Worm (Caenorhabditis elegans) whole organism, late embryonic: ENCODE measurements around the gene F46H6.5.

Experiments used
- C38D4.7 ChIP-seq: fragments of 200-800 bp; sonication (Bioruptor generic); optimal IDR thresholded peaks from 2 replicates; lab custom pipeline; 2018; ENCODE audit warnings: mild to moderate bottlenecking, missing genetic modification characterization, moderate library complexity, missing compliant biosample characterization
- K02D7.2 ChIP-seq: sonication (generic microtip); optimal IDR thresholded peaks from 2 replicates; lab custom pipeline; 2017; ENCODE audit warnings: mild to moderate bottlenecking, missing genetic modification characterization, missing compliant biosample characterization
- Y22D7AL.16 ChIP-seq: sonication (generic microtip); optimal IDR thresholded peaks from 2 replicates; lab custom pipeline; 2016; ENCODE audit warnings: missing genetic modification characterization, missing compliant biosample characterization
- ahr-1 ChIP-seq: sonication (generic microtip); optimal IDR thresholded peaks from 2 replicates; lab custom pipeline; 2016; ENCODE audit warnings: missing genetic modification characterization, missing compliant biosample characterization
- ceh-14 ChIP-seq: sonication (generic microtip); optimal IDR thresholded peaks from 2 replicates; lab custom pipeline; 2016; ENCODE audit warnings: missing genotype, missing genetic modification characterization, missing compliant biosample characterization
- ceh-18 ChIP-seq: sonication (generic microtip); optimal IDR thresholded peaks from 2 replicates; lab custom pipeline; 2016; ENCODE audit warnings: missing genetic modification characterization, missing compliant biosample characterization
- ceh-19 ChIP-seq: fragments of 200-800 bp; sonication (Bioruptor generic); optimal IDR thresholded peaks from 2 replicates; lab custom pipeline; 2018; ENCODE audit warnings: mild to moderate bottlenecking, missing genetic modification characterization, missing compliant biosample characterization
- ceh-2 ChIP-seq: sonication (generic microtip); optimal IDR thresholded peaks from 2 replicates; lab custom pipeline; 2016; ENCODE audit warnings: missing genotype, missing genetic modification characterization, missing compliant biosample characterization
- ceh-24 ChIP-seq: sonication (generic microtip); optimal IDR thresholded peaks from 2 replicates; lab custom pipeline; 2016; ENCODE audit warnings: mild to moderate bottlenecking, missing genetic modification characterization, missing compliant biosample characterization
- ceh-31 ChIP-seq: sonication (generic microtip); optimal IDR thresholded peaks from 2 replicates; lab custom pipeline; 2016; ENCODE audit warnings: missing genetic modification characterization, missing compliant biosample characterization
- ceh-45 ChIP-seq: fragments of 200-800 bp; sonication (Bioruptor generic); IDR thresholded peaks from 2 replicates; pipeline ENCODE4 v1.3.6; 2022; ENCODE audit warnings: missing genetic modification reagents, missing genetic modification characterization, missing compliant biosample characterization
- ceh-6 ChIP-seq: fragments of 200-800 bp; sonication (Bioruptor generic); optimal IDR thresholded peaks from 2 replicates; lab custom pipeline; 2018; ENCODE audit warnings: mild to moderate bottlenecking, missing genetic modification characterization, missing compliant biosample characterization
- ceh-9 ChIP-seq: sonication (generic microtip); optimal IDR thresholded peaks from 2 replicates; lab custom pipeline; 2016; ENCODE audit warnings: mild to moderate bottlenecking, missing genetic modification characterization, inconsistent platforms, missing compliant biosample characterization
- dve-1 ChIP-seq: sonication (generic microtip); optimal IDR thresholded peaks from 2 replicates; lab custom pipeline; 2017; ENCODE audit warnings: antibody characterized with exemption, mild to moderate bottlenecking, missing genetic modification characterization, missing compliant biosample characterization
- elt-2 ChIP-seq: sonication (generic microtip); optimal IDR thresholded peaks from 2 replicates; lab custom pipeline; 2016; ENCODE audit warnings: missing genetic modification reagents, missing genetic modification characterization, missing compliant biosample characterization
- eyg-1 ChIP-seq: sonication (generic microtip); optimal IDR thresholded peaks from 2 replicates; lab custom pipeline; 2016; ENCODE audit warnings: missing genotype, missing genetic modification characterization, missing compliant biosample characterization
- fkh-10 ChIP-seq: fragments of 150-350 bp; optimal IDR thresholded peaks from 2 replicates; lab custom pipeline; 2014; ENCODE audit warnings: missing biosample characterization, missing genetic modification reagents, missing genetic modification characterization
- gmeb-2 ChIP-seq: sonication (generic microtip); optimal IDR thresholded peaks from 2 replicates; lab custom pipeline; 2016; ENCODE audit warnings: missing genetic modification characterization, inconsistent platforms, missing compliant biosample characterization
- hlh-15 ChIP-seq: sonication (generic microtip); optimal IDR thresholded peaks from 2 replicates; lab custom pipeline; 2016; ENCODE audit warnings: missing genetic modification characterization, missing compliant biosample characterization
- hlh-30 ChIP-seq: sonication (generic microtip); optimal IDR thresholded peaks from 2 replicates; lab custom pipeline; 2017; ENCODE audit warnings: antibody characterized with exemption, missing genetic modification characterization, missing compliant biosample characterization; ENCODE audit not compliant: insufficient read depth
- hlh-6 ChIP-seq: sonication (generic microtip); optimal IDR thresholded peaks from 2 replicates; lab custom pipeline; 2016; ENCODE audit warnings: missing genotype, missing genetic modification characterization, missing compliant biosample characterization
- hlh-8 ChIP-seq: sonication (generic microtip); optimal IDR thresholded peaks from 2 replicates; lab custom pipeline; 2016; ENCODE audit warnings: missing genotype, missing genetic modification characterization, missing compliant biosample characterization
- lim-6 ChIP-seq: sonication (generic microtip); optimal IDR thresholded peaks from 2 replicates; lab custom pipeline; 2016; ENCODE audit warnings: missing genetic modification characterization, missing compliant biosample characterization
- madf-2 ChIP-seq: sonication (generic microtip); optimal IDR thresholded peaks from 2 replicates; lab custom pipeline; 2017; ENCODE audit warnings: missing genetic modification characterization, missing compliant biosample characterization
- nfya-1 ChIP-seq: sonication (generic microtip); optimal IDR thresholded peaks from 2 replicates; lab custom pipeline; 2017; ENCODE audit warnings: missing genetic modification characterization, mild to moderate bottlenecking, missing compliant biosample characterization, antibody characterized with exemption, moderate library complexity
- nhr-11 ChIP-seq: fragments of 150-350 bp; optimal IDR thresholded peaks from 2 replicates; lab custom pipeline; 2014; ENCODE audit warnings: missing biosample characterization, missing genetic modification characterization
- nhr-232 ChIP-seq: sonication (generic microtip); optimal IDR thresholded peaks from 2 replicates; lab custom pipeline; 2016; ENCODE audit warnings: missing genetic modification characterization, missing compliant biosample characterization
- npax-4 ChIP-seq: sonication (generic microtip); optimal IDR thresholded peaks from 2 replicates; lab custom pipeline; 2016; ENCODE audit warnings: missing genetic modification characterization, missing compliant biosample characterization
- odd-2 ChIP-seq: sonication (generic microtip); optimal IDR thresholded peaks from 2 replicates; lab custom pipeline; 2017; ENCODE audit warnings: antibody characterized with exemption, mild to moderate bottlenecking, missing genetic modification characterization, missing compliant biosample characterization
- pag-3 ChIP-seq: sonication (generic microtip); optimal IDR thresholded peaks from 2 replicates; lab custom pipeline; 2016; ENCODE audit warnings: missing compliant biosample characterization, missing genetic modification characterization, borderline replicate concordance
- pat-9 ChIP-seq: fragments of 200-800 bp; sonication (Bioruptor generic); optimal IDR thresholded peaks from 2 replicates; lab custom pipeline; 2018; ENCODE audit warnings: mild to moderate bottlenecking, missing genetic modification characterization, moderate library complexity, missing compliant biosample characterization
- pax-1 ChIP-seq: fragments of 150-350 bp; optimal IDR thresholded peaks from 2 replicates; lab custom pipeline; 2014; ENCODE audit warnings: missing biosample characterization, missing genetic modification characterization
- pros-1 ChIP-seq: fragments of 150-350 bp; optimal IDR thresholded peaks from 2 replicates; lab custom pipeline; 2014; ENCODE audit warnings: missing biosample characterization, missing genetic modification reagents, missing genetic modification characterization
- ref-2 ChIP-seq: sonication (generic microtip); optimal IDR thresholded peaks from 2 replicates; lab custom pipeline; 2016; ENCODE audit warnings: missing genetic modification characterization, missing compliant biosample characterization
- rnt-1 ChIP-seq: sonication (generic microtip); optimal IDR thresholded peaks from 2 replicates; lab custom pipeline; 2016; ENCODE audit warnings: missing genetic modification characterization, missing compliant biosample characterization
- sdc-2 ChIP-seq: sonication (generic microtip); optimal IDR thresholded peaks from 2 replicates; lab custom pipeline; 2016; ENCODE audit warnings: missing genotype, missing genetic modification characterization, missing compliant biosample characterization
- sox-2 ChIP-seq: fragments of 200-800 bp; sonication (Bioruptor generic); IDR thresholded peaks from 2 replicates; pipeline ENCODE4 v1.3.6; 2022; ENCODE audit warnings: missing genetic modification reagents, missing genetic modification characterization, missing compliant biosample characterization
- sox-4 ChIP-seq: sonication (generic microtip); optimal IDR thresholded peaks from 2 replicates; lab custom pipeline; 2017; ENCODE audit warnings: mild to moderate bottlenecking, missing genetic modification characterization, inconsistent platforms, missing compliant biosample characterization
- syd-9 ChIP-seq: sonication (generic microtip); optimal IDR thresholded peaks from 2 replicates; lab custom pipeline; 2016; ENCODE audit warnings: mild to moderate bottlenecking, missing genetic modification characterization, moderate library complexity, missing compliant biosample characterization
- tbx-2 ChIP-seq: sonication (generic microtip); optimal IDR thresholded peaks from 2 replicates; lab custom pipeline; 2016; ENCODE audit warnings: missing genetic modification characterization, missing compliant biosample characterization
- tbx-7 ChIP-seq: sonication (generic microtip); optimal IDR thresholded peaks from 2 replicates; lab custom pipeline; 2016; ENCODE audit warnings: missing genotype, missing genetic modification characterization, missing compliant biosample characterization
- ttx-3 ChIP-seq: sonication (generic microtip); optimal IDR thresholded peaks from 2 replicates; lab custom pipeline; 2016; ENCODE audit warnings: missing genetic modification reagents, missing genetic modification characterization, missing compliant biosample characterization
- unc-42 ChIP-seq: sonication (generic microtip); optimal IDR thresholded peaks from 2 replicates; lab custom pipeline; 2016; ENCODE audit warnings: missing genotype, missing genetic modification characterization, missing compliant biosample characterization
- unc-55 ChIP-seq: sonication (generic microtip); optimal IDR thresholded peaks from 2 replicates; lab custom pipeline; 2017; ENCODE audit warnings: missing biosample characterization, missing genetic modification reagents, missing genetic modification characterization
- zip-5 ChIP-seq: sonication (generic microtip); optimal IDR thresholded peaks from 2 replicates; lab custom pipeline; 2016; ENCODE audit warnings: missing genetic modification characterization, missing compliant biosample characterization
- ztf-16 ChIP-seq: sonication (generic microtip); optimal IDR thresholded peaks from 2 replicates; lab custom pipeline; 2017; ENCODE audit warnings: missing genetic modification characterization, missing compliant biosample characterization

F46H6.5 gene

ce11 chrX:4478503-4478902, 13.5 kb downstream of the F46H6.5 start:
- TF ChIP-seq hlh-8 (tag; lab: Kevin White, UChicago), result no peak
- TF ChIP-seq elt-2 (tag; lab: Kevin White, UChicago), result peak; percentile 57
- no peak for TF ChIP-seq syd-9 (tag; lab: Kevin White, UChicago)

- TF ChIP-seq ceh-18, result peak; percentile 47
- no peak for TF ChIP-seq sox-4 (tag; lab: Kevin White, UChicago)
- no peak for TF ChIP-seq ceh-6 (GFP tag; lab: Kevin White, UChicago)
- peak; percentile 22 for TF ChIP-seq pax-1 (tag; lab: Kevin White, UChicago)
- TF ChIP-seq ceh-31 (tag; lab: Kevin White, UChicago), result peak; percentile 17
- no peak for TF ChIP-seq ceh-2 (tag; lab: Kevin White, UChicago)
- TF ChIP-seq lim-6 (tag; lab: Kevin White, UChicago), result no peak
- peak; percentile 57 for TF ChIP-seq dve-1 (tag; lab: Kevin White, UChicago)
- peak; percentile 22 for TF ChIP-seq elt-2 (tag; lab: Kevin White, UChicago)
- peak; percentile 49 for TF ChIP-seq sdc-2 (tag; lab: Kevin White, UChicago)
- peak; percentile 49 for TF ChIP-seq tbx-2 (tag; lab: Kevin White, UChicago)
- TF ChIP-seq unc-42 (tag; lab: Kevin White, UChicago), result peak; percentile 8
- TF ChIP-seq zip-5 (tag; lab: Kevin White, UChicago), result no peak
- TF ChIP-seq unc-55 (GFP tag; lab: Kevin White, UChicago), result peak; percentile 79
- TF ChIP-seq ceh-9 (tag; lab: Kevin White, UChicago), result no peak
- no peak for TF ChIP-seq rnt-1
- no peak for TF ChIP-seq pag-3 (tag; lab: Kevin White, UChicago)
- TF ChIP-seq pros-1 (tag; lab: Kevin White, UChicago), result peak; percentile 26
- peak; percentile 6 for TF ChIP-seq hlh-30 (tag; lab: Kevin White, UChicago)
- peak; percentile 88 for TF ChIP-seq nfya-1
- TF ChIP-seq hlh-15, result no peak
- TF ChIP-seq, all 69 proteins: peak for 12
Observed at ce11 chrX:4469297-4469816, 22.7 kb downstream of the F46H6.5 start, which contains the start of gene asb-2. Gene asb-2, plus strand, starts transcription at chrX:4469766.

- TF ChIP-seq unc-55 (GFP tag; lab: Kevin White, UChicago) (no peak), syd-9 (tag; lab: Kevin White, UChicago) (no peak), gmeb-2 (no peak), ceh-18 (no peak), npax-4 (tag; lab: Kevin White, UChicago) (no peak), ref-2 (tag; lab: Kevin White, UChicago) (no peak), madf-2 (tag; lab: Kevin White, UChicago) (no peak), zip-5 (tag; lab: Kevin White, UChicago) (no peak), Y22D7AL.16 (tag; lab: Kevin White, UChicago) (no peak), ceh-14 (tag; lab: Kevin White, UChicago) (no peak), lim-6 (tag; lab: Kevin White, UChicago) (no peak), dve-1 (tag; lab: Kevin White, UChicago) (no peak), ceh-24 (tag; lab: Kevin White, UChicago) (no peak), unc-42 (tag; lab: Kevin White, UChicago) (no peak), nhr-11 (tag; lab: Kevin White, UChicago) (no peak), pat-9 (no peak), fkh-10 (no peak), pros-1 (tag; lab: Kevin White, UChicago) (no peak), K02D7.2 (tag; lab: Kevin White, UChicago) (no peak)
Observed at ce11 chrX:4466218-4466617, 25.8 kb downstream of the F46H6.5 start, which contains the start of gene nmur-3. Gene nmur-3, plus strand, starts transcription at chrX:4466518.

ce11 chrX:4464367-4464766, 27.6 kb downstream of the F46H6.5 start:
- TF ChIP-seq pat-9 (no peak), C38D4.7 (GFP tag; lab: Kevin White, UChicago) (no peak), sox-2 (GFP tag; lab: Robert Waterston, UW) (no peak), odd-2 (no peak), ahr-1 (tag; lab: Kevin White, UChicago) (no peak), hlh-6 (tag; lab: Kevin White, UChicago) (no peak), pax-1 (tag; lab: Kevin White, UChicago) (no peak), ceh-45 (GFP tag; lab: Robert Waterston, UW) (no peak), ceh-14 (tag; lab: Kevin White, UChicago) (no peak), nhr-232 (no peak), eyg-1 (no peak), ceh-19 (GFP tag; lab: Kevin White, UChicago) (no peak), ceh-31 (tag; lab: Kevin White, UChicago) (no peak), ztf-16 (tag; lab: Kevin White, UChicago) (no peak), ttx-3 (tag; lab: Kevin White, UChicago) (no peak), tbx-7 (no peak)
